Fruit fly (Drosophila melanogaster) whole organism, embryonic: ENCODE measurements around the gene Hem.

Experiments used
- Atf3 ChIP-seq: fragments of 200-800 bp; sonication (Bioruptor generic); optimal IDR thresholded peaks from 3 replicates; lab custom pipeline; 2016; ENCODE audit warnings: missing biosample characterization, missing genetic modification characterization
- CG10209 ChIP-seq: fragments of 200-800 bp; sonication (Bioruptor generic); optimal IDR thresholded peaks from 3 replicates; lab custom pipeline; 2017; ENCODE audit warnings: missing biosample characterization, mild to moderate bottlenecking, missing genetic modification characterization, missing genetic modification reagents
- CG10979 ChIP-seq: fragments of 200-800 bp; sonication (Bioruptor generic); optimal IDR thresholded peaks from 2 replicates; lab custom pipeline; 2018; ENCODE audit warnings: missing biosample characterization, mild to moderate bottlenecking, missing genetic modification characterization, moderate library complexity
- CG14441 ChIP-seq: fragments of 200-800 bp; sonication (Bioruptor generic); IDR thresholded peaks from 2 replicates; pipeline ENCODE4 v1.3.6; 2022; ENCODE audit warnings: missing biosample characterization, missing genetic modification characterization
- CG16779 ChIP-seq: fragments of 200-800 bp; sonication (Bioruptor generic); IDR thresholded peaks from 2 replicates; pipeline ENCODE4 v1.3.6; 2022; ENCODE audit warnings: missing biosample characterization, missing genetic modification characterization
- CG33557 ChIP-seq: fragments of 200-800 bp; sonication (Bioruptor generic); optimal IDR thresholded peaks from 2 replicates; lab custom pipeline; 2019; ENCODE audit warnings: missing biosample characterization, mild to moderate bottlenecking, missing genetic modification characterization, moderate library complexity
- CG34224 ChIP-seq: fragments of 200-800 bp; sonication (Bioruptor generic); IDR thresholded peaks from 3 replicates; pipeline ENCODE4 v1.3.6; 2022; ENCODE audit warnings: missing biosample characterization, missing genetic modification characterization; ENCODE audit not compliant: partially characterized antibody
- CG34376 ChIP-seq: fragments of 200-800 bp; sonication (Bioruptor generic); optimal IDR thresholded peaks from 2 replicates; lab custom pipeline; 2018; ENCODE audit warnings: missing biosample characterization, mild to moderate bottlenecking, missing genetic modification characterization
- CG3995 ChIP-seq: fragments of 200-800 bp; sonication (Bioruptor generic); optimal IDR thresholded peaks from 3 replicates; lab custom pipeline; 2016; ENCODE audit warnings: missing biosample characterization, missing genetic modification characterization
- CG42726 ChIP-seq: fragments of 200-800 bp; sonication (Bioruptor generic); IDR thresholded peaks from 2 replicates; pipeline ENCODE4 v1.3.6; 2022; ENCODE audit warnings: missing biosample characterization, missing genetic modification characterization; ENCODE audit not compliant: partially characterized antibody
- CG4617 ChIP-seq: fragments of 200-800 bp; sonication (Bioruptor generic); optimal IDR thresholded peaks from 3 replicates; lab custom pipeline; 2016; ENCODE audit warnings: missing biosample characterization, missing genetic modification characterization, borderline replicate concordance
- CG6654 ChIP-seq: fragments of 200-800 bp; sonication (Bioruptor generic); optimal IDR thresholded peaks from 2 replicates; lab custom pipeline; 2017; ENCODE audit warnings: missing biosample characterization, mild to moderate bottlenecking, missing genetic modification characterization
- CG7271 ChIP-seq: fragments of 200-800 bp; sonication (Bioruptor generic); optimal IDR thresholded peaks from 2 replicates; lab custom pipeline; 2018; ENCODE audit warnings: missing biosample characterization, mild to moderate bottlenecking, missing genetic modification characterization, moderate library complexity
- CG9817 ChIP-seq: fragments of 200-800 bp; sonication (Bioruptor generic); optimal IDR thresholded peaks from 2 replicates; lab custom pipeline; 2018; ENCODE audit warnings: missing biosample characterization, mild to moderate bottlenecking, missing genetic modification characterization, moderate library complexity
- D19A ChIP-seq: fragments of 200-800 bp; optimal IDR thresholded peaks from 3 replicates; lab custom pipeline; 2019; ENCODE audit warnings: missing biosample characterization, mild to moderate bottlenecking, missing genetic modification characterization, moderate library complexity
- Deaf1 ChIP-seq: fragments of 200-800 bp; optimal IDR thresholded peaks from 3 replicates; lab custom pipeline; 2019; ENCODE audit warnings: missing biosample characterization, mild to moderate bottlenecking, missing genetic modification characterization, moderate library complexity
- Dip2 ChIP-seq: fragments of 200-800 bp; sonication (Bioruptor generic); IDR thresholded peaks from 2 replicates; pipeline ENCODE4 v1.3.6; 2022; ENCODE audit warnings: missing biosample characterization, missing genetic modification characterization
- E2f1 ChIP-seq: fragments of 200-800 bp; sonication (Bioruptor generic); IDR thresholded peaks from 2 replicates; pipeline ENCODE4 v1.3.6; 2022; ENCODE audit warnings: missing biosample characterization, missing genetic modification characterization
- Fer2 ChIP-seq: fragments of 200-800 bp; sonication (Bioruptor generic); optimal IDR thresholded peaks from 2 replicates; lab custom pipeline; 2018; ENCODE audit warnings: missing biosample characterization, mild to moderate bottlenecking, missing genetic modification characterization, moderate library complexity
- HHEX ChIP-seq: fragments of 200-800 bp; sonication (Bioruptor generic); optimal IDR thresholded peaks from 3 replicates; lab custom pipeline; 2017; ENCODE audit warnings: missing biosample characterization, mild to moderate bottlenecking, missing genetic modification characterization, missing genetic modification reagents
- HLH54F ChIP-seq: fragments of 200-800 bp; sonication (Bioruptor generic); optimal IDR thresholded peaks from 3 replicates; lab custom pipeline; 2016; ENCODE audit warnings: missing biosample characterization, missing genetic modification characterization
- HLHmδ ChIP-seq: fragments of 200-800 bp; sonication (Bioruptor generic); optimal IDR thresholded peaks from 2 replicates; lab custom pipeline; 2018; ENCODE audit warnings: missing biosample characterization, mild to moderate bottlenecking, missing genetic modification characterization, moderate library complexity
- HmgZ ChIP-seq: fragments of 200-800 bp; sonication (Bioruptor generic); optimal IDR thresholded peaks from 2 replicates; lab custom pipeline; 2018; ENCODE audit warnings: missing biosample characterization, mild to moderate bottlenecking, missing genetic modification characterization
- Lpt ChIP-seq: fragments of >200 bp; optimal IDR thresholded peaks from 2 replicates; lab custom pipeline; 2018; ENCODE audit warnings: missing biosample characterization, missing genetic modification characterization
- Mrtf ChIP-seq: fragments of 200-800 bp; sonication (Bioruptor generic); IDR thresholded peaks from 3 replicates; pipeline ENCODE4 v1.3.6; 2022; ENCODE audit warnings: missing biosample characterization, missing genetic modification characterization
- Myb ChIP-seq: fragments of 200-800 bp; sonication (Bioruptor generic); optimal IDR thresholded peaks from 2 replicates; lab custom pipeline; 2016; ENCODE audit warnings: missing biosample characterization, missing genetic modification characterization
- Opbp ChIP-seq: fragments of 200-800 bp; sonication (Bioruptor generic); IDR thresholded peaks from 3 replicates; pipeline ENCODE4 v1.3.6; 2022; ENCODE audit warnings: missing biosample characterization, missing genetic modification characterization; ENCODE audit not compliant: partially characterized antibody
- Pdp1 ChIP-seq, 2 experiments: fragments of 200-800 bp; sonication (Bioruptor generic); optimal IDR thresholded peaks; 3 replicates each; lab custom pipeline; 2016; ENCODE audit warnings: missing biosample characterization in 2 of 2, missing genetic modification characterization in 2 of 2, mild to moderate bottlenecking in 1 of 2, moderate library complexity in 1 of 2
- Sry-δ ChIP-seq: fragments of 200-800 bp; sonication (Bioruptor generic); optimal IDR thresholded peaks from 2 replicates; lab custom pipeline; 2016; ENCODE audit warnings: missing biosample characterization, missing genetic modification characterization
- ato ChIP-seq: fragments of 200-800 bp; sonication (Bioruptor generic); IDR thresholded peaks from 2 replicates; pipeline ENCODE4 v1.3.6; 2022; ENCODE audit warnings: missing biosample characterization, missing genetic modification characterization; ENCODE audit not compliant: partially characterized antibody
- chm ChIP-seq: fragments of 200-800 bp; sonication (Bioruptor generic); IDR thresholded peaks from 2 replicates; pipeline ENCODE4 v1.3.6; 2022; ENCODE audit warnings: missing biosample characterization, missing genetic modification characterization
- dati ChIP-seq: fragments of 200-800 bp; sonication (Bioruptor generic); IDR thresholded peaks from 2 replicates; pipeline ENCODE4 v1.3.6; 2022; ENCODE audit warnings: missing biosample characterization, missing genetic modification characterization
- fd96Cb ChIP-seq: fragments of 200-800 bp; sonication (Bioruptor generic); optimal IDR thresholded peaks from 2 replicates; lab custom pipeline; 2018; ENCODE audit warnings: missing biosample characterization, mild to moderate bottlenecking, missing genetic modification characterization, moderate library complexity
- gem ChIP-seq: fragments of 200-800 bp; sonication (Bioruptor generic); optimal IDR thresholded peaks from 2 replicates; lab custom pipeline; 2019; ENCODE audit warnings: missing biosample characterization, mild to moderate bottlenecking, missing genetic modification characterization, moderate library complexity
- gro ChIP-seq: fragments of 200-800 bp; sonication (Bioruptor generic); optimal IDR thresholded peaks from 2 replicates; lab custom pipeline; 2016; ENCODE audit warnings: missing biosample characterization, missing genetic modification characterization
- ind ChIP-seq: fragments of 200-800 bp; sonication (Bioruptor generic); optimal IDR thresholded peaks from 3 replicates; lab custom pipeline; 2016; ENCODE audit warnings: missing biosample characterization, missing genetic modification characterization
- lab ChIP-seq: fragments of 200-800 bp; sonication (Bioruptor generic); optimal IDR thresholded peaks from 3 replicates; lab custom pipeline; 2017; ENCODE audit warnings: missing biosample characterization, missing genetic modification characterization, mild to moderate bottlenecking, moderate library complexity, missing genetic modification reagents
- luna ChIP-seq: fragments of 200-800 bp; sonication (Bioruptor generic); optimal IDR thresholded peaks from 2 replicates; lab custom pipeline; 2016; ENCODE audit warnings: missing biosample characterization, missing genetic modification characterization
- nerfin-2 ChIP-seq: fragments of 200-800 bp; sonication (Bioruptor generic); IDR thresholded peaks from 2 replicates; pipeline ENCODE4 v1.3.6; 2022; ENCODE audit warnings: missing biosample characterization, missing genetic modification characterization; ENCODE audit not compliant: partially characterized antibody
- odd ChIP-seq: fragments of 200-800 bp; sonication (Bioruptor generic); optimal IDR thresholded peaks from 2 replicates; lab custom pipeline; 2017; ENCODE audit warnings: missing biosample characterization, mild to moderate bottlenecking, missing genetic modification characterization
- p53 ChIP-seq: fragments of 200-800 bp; sonication (Bioruptor generic); optimal IDR thresholded peaks from 2 replicates; lab custom pipeline; 2016; ENCODE audit warnings: missing biosample characterization, missing genetic modification characterization
- ranshi ChIP-seq: fragments of 200-800 bp; sonication (Bioruptor generic); IDR thresholded peaks from 2 replicates; pipeline ENCODE4 v1.3.6; 2022; ENCODE audit warnings: missing biosample characterization, missing genetic modification characterization
- sc ChIP-seq, 3 experiments: fragments of >200 bp in 2 of 3; fragments of 200-800 bp in 1 of 3; sonication (Bioruptor generic) in 1 of 3; optimal IDR thresholded peaks; 2 replicates in 2 of 3; 3 replicates in 1 of 3; lab custom pipeline; 2017; ENCODE audit warnings: mild to moderate bottlenecking in 1 of 3, missing biosample characterization in 1 of 3, missing genetic modification characterization in 1 of 3, missing genetic modification reagents in 1 of 3
- schlank ChIP-seq: fragments of 200-800 bp; sonication (Bioruptor generic); optimal IDR thresholded peaks from 2 replicates; lab custom pipeline; 2018; ENCODE audit warnings: missing biosample characterization, mild to moderate bottlenecking, missing genetic modification characterization
- sens-2 ChIP-seq: fragments of 200-800 bp; sonication (Bioruptor generic); IDR thresholded peaks from 2 replicates; pipeline ENCODE4 v1.3.6; 2022; ENCODE audit warnings: missing biosample characterization, missing genetic modification characterization
- so ChIP-seq: fragments of 200-800 bp; sonication (Bioruptor generic); IDR thresholded peaks from 3 replicates; pipeline ENCODE4 v1.3.6; 2022; ENCODE audit warnings: missing biosample characterization, missing genetic modification characterization
- ttk ChIP-seq: fragments of 200-800 bp; sonication (Bioruptor generic); IDR thresholded peaks from 2 replicates; pipeline ENCODE4 v2.1.2; 2022; ENCODE audit warnings: missing biosample characterization, missing genetic modification characterization
- wdn ChIP-seq: fragments of 200-800 bp; sonication (Bioruptor generic); IDR thresholded peaks from 2 replicates; pipeline ENCODE4 v1.3.6; 2022; ENCODE audit warnings: missing biosample characterization, missing genetic modification characterization

Gene Hem

DNA sequence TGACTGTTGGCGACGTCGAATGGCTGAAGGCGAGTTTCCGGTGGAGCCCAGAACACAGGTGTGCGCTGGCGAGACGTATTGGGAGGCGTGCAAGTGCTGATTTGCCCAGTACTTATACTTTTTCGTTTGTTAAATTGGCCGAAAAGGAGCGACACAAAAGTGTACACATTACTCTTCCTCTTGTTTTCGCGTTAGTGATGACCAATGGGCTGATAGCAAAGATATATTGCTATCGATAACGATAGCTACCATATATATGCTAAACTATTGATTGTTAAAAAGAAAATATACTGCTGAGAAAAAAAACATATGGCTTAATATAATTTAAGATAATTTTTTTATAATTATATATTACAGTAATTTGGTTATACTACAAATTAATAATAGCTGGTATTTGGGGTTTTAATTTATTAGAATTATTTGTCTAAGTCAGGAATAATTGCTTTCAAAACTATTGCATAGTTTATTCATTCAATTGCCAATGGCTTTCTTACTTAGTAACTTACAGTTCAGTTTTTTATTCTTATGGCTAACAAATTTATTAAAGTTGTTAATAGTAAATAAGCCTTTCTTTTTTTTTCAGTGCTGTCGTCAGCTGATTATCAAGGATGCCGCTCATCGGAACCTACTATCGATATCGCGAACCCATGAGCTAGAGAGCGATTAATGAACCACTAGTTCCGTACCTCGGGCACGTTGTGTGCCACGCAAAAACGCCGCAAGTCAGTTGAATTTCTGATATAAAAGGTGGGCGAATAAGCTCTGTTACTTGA lies at the start of gene Hem, which contains the start of gene IleRS (continued):
- TF ChIP-seq gem = peak; percentile 97
- no peak for TF ChIP-seq Lpt (GFP tag; lab: Kevin White, UChicago)
- peak; percentile 60 for TF ChIP-seq nerfin-2 (GFP tag; lab: Robert Waterston, UW)
- peak; percentile 89 for TF ChIP-seq chm (GFP tag; lab: Robert Waterston, UW)
- peak; percentile 80; the same call in 1 of the 2 replicates for TF ChIP-seq dati (GFP tag; lab: Robert Waterston, UW)
- peak; percentile 72 for TF ChIP-seq CG7271 (tag; lab: Kevin White, UChicago)
- TF ChIP-seq CG14441 = peak; percentile 90
- TF ChIP-seq Atf3 (GFP tag; lab: Kevin White, UChicago) = peak; percentile 84
- peak; percentile 89 for TF ChIP-seq CG33557 (GFP tag; lab: Kevin White, UChicago)
- no peak for TF ChIP-seq HLHmδ (GFP tag; lab: Kevin White, UChicago)
- peak; percentile 64 for TF ChIP-seq CG16779
- no peak for TF ChIP-seq schlank
- TF ChIP-seq odd (GFP tag; lab: Kevin White, UChicago) = no peak
- TF ChIP-seq ttk (GFP tag; lab: Robert Waterston, UW) = peak; percentile 93
- peak; percentile 58 for TF ChIP-seq CG4617 (GFP tag; lab: Kevin White, UChicago)
- TF ChIP-seq Deaf1 (tag; lab: Kevin White, UChicago) = no peak
- TF ChIP-seq so (GFP tag; lab: Robert Waterston, UW) = peak; percentile 87
- TF ChIP-seq Sry-δ (GFP tag; lab: Kevin White, UChicago) = peak; percentile 75
- TF ChIP-seq D19A = peak; percentile 88
- TF ChIP-seq CG34224 = peak; percentile 65
- TF ChIP-seq HHEX (GFP tag; lab: Kevin White, UChicago) = peak; percentile 86
- TF ChIP-seq fd96Cb = peak; percentile 93
- peak; percentile 93 for TF ChIP-seq CG10979 (tag; lab: Kevin White, UChicago)
- no peak for TF ChIP-seq Dip2 (GFP tag; lab: Robert Waterston, UW)
- TF ChIP-seq ato (GFP tag; lab: Robert Waterston, UW) = peak; percentile 78
- peak; percentile 91 for TF ChIP-seq CG10209
- peak; percentile 91 for TF ChIP-seq CG9817 (tag; lab: Kevin White, UChicago)
- peak in 1 of 2 experiments; percentile 83 for TF ChIP-seq Pdp1 (GFP tag; optimal IDR thresholded peaks at IDR 0.05; lab: Kevin White, UChicago)
- peak; percentile 88 for TF ChIP-seq HmgZ (tag; lab: Kevin White, UChicago)
- TF ChIP-seq HLH54F = peak; percentile 79
- no peak for TF ChIP-seq gro (GFP tag; lab: Kevin White, UChicago)
- peak; percentile 78 for TF ChIP-seq sens-2 (GFP tag; lab: Robert Waterston, UW)
- TF ChIP-seq luna (GFP tag; lab: Kevin White, UChicago) = peak; percentile 73
- TF ChIP-seq lab = peak; percentile 93
- peak; percentile 89 for TF ChIP-seq E2f1
- peak; percentile 69 for TF ChIP-seq Myb (GFP tag; lab: Kevin White, UChicago)
- peak; percentile 90 for TF ChIP-seq Fer2
- peak; percentile 54; the same call in 1 of the 2 replicates for TF ChIP-seq CG42726
- TF ChIP-seq CG3995 (GFP tag; lab: Kevin White, UChicago) = peak; percentile 49
- peak; percentile 95 for TF ChIP-seq ind
- peak; percentile 75; the same call in 2 of the 3 replicates for TF ChIP-seq Opbp (GFP tag; lab: Robert Waterston, UW)
- TF ChIP-seq CG6654 = peak; percentile 78
- no peak for TF ChIP-seq sc (optimal IDR thresholded peaks at IDR 0.05; lab: Kevin White, UChicago)
- peak; percentile 90 for TF ChIP-seq sc (GFP tag; optimal IDR thresholded peaks at IDR 0.05; lab: Kevin White, UChicago)
- peak; percentile 35 for TF ChIP-seq CG34376
- TF ChIP-seq ranshi (GFP tag; lab: Robert Waterston, UW) = peak; percentile 88
- TF ChIP-seq p53 (GFP tag; lab: Kevin White, UChicago) = peak; percentile 57
- TF ChIP-seq Mrtf (GFP tag; lab: Robert Waterston, UW) = peak; percentile 79
- TF ChIP-seq wdn (GFP tag; lab: Robert Waterston, UW) = peak; percentile 71
